Fruit fly (Drosophila melanogaster): ENCODE results near the gene Sod1.

dm6 chr3L:11093046-11093520, 20.5 kb downstream of the Sod1 start, which contains the start of gene JIL-1:
- TF ChIP-seq Myc (optimal IDR thresholded peaks at IDR 0.05) (no peak), psq (optimal IDR thresholded peaks at IDR 0.05) (no peak), ttk (optimal IDR thresholded peaks at IDR 0.05) (no peak), insv (optimal IDR thresholded peaks at IDR 0.05) (no peak), Sin3A (optimal IDR thresholded peaks at IDR 0.05) (no peak)
